Worm (Caenorhabditis elegans) whole organism, young adult: Measurements from ENCODE around the gene srxa-13.
A peak's percentile ranks its signal among the peaks of the same experiment; 100 is the strongest.

ENCODE experiments used
- B0336.3 ChIP-seq: fragments of 200-800 bp; sonication (Bioruptor generic); IDR thresholded peaks from 2 replicates; pipeline ENCODE4 v1.3.6; 2022; ENCODE audit warnings: missing genetic modification characterization, missing compliant biosample characterization
- F22D6.2 ChIP-seq: sonication (generic microtip); optimal IDR thresholded peaks from 2 replicates; lab custom pipeline; 2016; ENCODE audit warnings: mild to moderate bottlenecking, missing genetic modification characterization, missing compliant biosample characterization
- F37B4.10 ChIP-seq: fragments of 200-800 bp; sonication (Bioruptor generic); IDR thresholded peaks from 2 replicates; pipeline ENCODE4 v1.3.6; 2022; ENCODE audit warnings: missing genetic modification characterization, missing compliant biosample characterization
- F52B5.7 ChIP-seq: sonication (generic microtip); optimal IDR thresholded peaks from 2 replicates; lab custom pipeline; 2016; ENCODE audit warnings: mild to moderate bottlenecking, missing genetic modification characterization, missing compliant biosample characterization
- F57A8.1 ChIP-seq: fragments of 200-800 bp; sonication (Bioruptor generic); optimal IDR thresholded peaks from 2 replicates; lab custom pipeline; 2018; ENCODE audit warnings: mild to moderate bottlenecking, missing genetic modification characterization, moderate library complexity, missing compliant biosample characterization
- K11D2.4 ChIP-seq: fragments of 200-800 bp; sonication (Bioruptor generic); IDR thresholded peaks from 2 replicates; pipeline ENCODE4 v1.3.6; 2022; ENCODE audit warnings: missing genetic modification reagents, missing genetic modification characterization, missing compliant biosample characterization
- T26A5.8 ChIP-seq: sonication (generic microtip); optimal IDR thresholded peaks from 2 replicates; lab custom pipeline; 2016; ENCODE audit warnings: missing genetic modification characterization, missing compliant biosample characterization
- Y53G8AR.9 ChIP-seq: fragments of 200-800 bp; sonication (Bioruptor generic); conservative IDR thresholded peaks from 2 replicates; pipeline ENCODE4 v1.3.6; 2022; ENCODE audit warnings: missing genetic modification reagents, missing genetic modification characterization, missing compliant biosample characterization
- Y79H2A.3 ChIP-seq: fragments of 200-800 bp; sonication (Bioruptor generic); conservative IDR thresholded peaks from 2 replicates; pipeline ENCODE4 v1.3.6; 2022; ENCODE audit warnings: missing genetic modification reagents, missing genetic modification characterization, missing compliant biosample characterization
- Y95B8A.8 ChIP-seq: fragments of 200-800 bp; sonication (Bioruptor generic); IDR thresholded peaks from 2 replicates; pipeline ENCODE4 v1.3.6; 2022; ENCODE audit warnings: missing genetic modification reagents, missing genetic modification characterization, missing compliant biosample characterization
- akir-1 ChIP-seq: fragments of 200-800 bp; sonication (Bioruptor generic); optimal IDR thresholded peaks from 2 replicates; lab custom pipeline; 2018; ENCODE audit warnings: mild to moderate bottlenecking, missing genetic modification characterization, moderate library complexity, missing compliant biosample characterization
- ama-1 ChIP-seq, 3 experiments: fragments of 150-350 bp in 1 of 3; sonication (generic microtip) in 2 of 3; optimal IDR thresholded peaks; 2 replicates each; lab custom pipeline; 2014 to 2018; ENCODE audit warnings: missing biosample characterization in 2 of 3, missing genetic modification characterization in 2 of 3, missing genetic modification reagents in 2 of 3
- athp-1 ChIP-seq: sonication (generic microtip); optimal IDR thresholded peaks from 2 replicates; lab custom pipeline; 2017; ENCODE audit warnings: mild to moderate bottlenecking, missing genetic modification characterization, missing compliant biosample characterization
- attf-5 ChIP-seq: fragments of 200-800 bp; sonication (Bioruptor generic); optimal IDR thresholded peaks from 2 replicates; lab custom pipeline; 2018; ENCODE audit warnings: mild to moderate bottlenecking, missing genetic modification characterization, missing compliant biosample characterization
- bed-1 ChIP-seq: fragments of 200-800 bp; sonication (Bioruptor generic); IDR thresholded peaks from 2 replicates; pipeline ENCODE4 v1.3.6; 2022; ENCODE audit warnings: missing genetic modification reagents, missing genetic modification characterization, missing compliant biosample characterization
- ccch-3 ChIP-seq: fragments of 200-800 bp; sonication (Bioruptor generic); optimal IDR thresholded peaks from 2 replicates; lab custom pipeline; 2018; ENCODE audit warnings: mild to moderate bottlenecking, missing genetic modification characterization, missing compliant biosample characterization
- cebp-1 ChIP-seq, 2 experiments: fragments of 200-800 bp in 1 of 2; sonication (Bioruptor generic) in 1 of 2; sonication (generic microtip) in 1 of 2; IDR thresholded peaks in 1 of 2; optimal IDR thresholded peaks in 1 of 2; 2 replicates each; pipeline versions ENCODE4 v1.3.6 to Lab custom; 2017 to 2022; ENCODE audit warnings: missing compliant biosample characterization in 2 of 2, missing genetic modification characterization in 2 of 2, mild to moderate bottlenecking in 1 of 2, missing genetic modification reagents in 1 of 2, moderate library complexity in 1 of 2
- cebp-2 ChIP-seq: fragments of 200-800 bp; sonication (Bioruptor generic); IDR thresholded peaks from 2 replicates; pipeline ENCODE4 v1.3.6; 2022; ENCODE audit warnings: missing genetic modification characterization, missing compliant biosample characterization
- ceh-100 ChIP-seq: fragments of 200-800 bp; sonication (Bioruptor generic); IDR thresholded peaks from 2 replicates; pipeline ENCODE4 v1.3.6; 2022; ENCODE audit warnings: missing genetic modification reagents, missing genetic modification characterization, missing compliant biosample characterization
- die-1 ChIP-seq: sonication (generic microtip); optimal IDR thresholded peaks from 2 replicates; lab custom pipeline; 2016; ENCODE audit warnings: missing genotype, mild to moderate bottlenecking, missing genetic modification characterization, missing compliant biosample characterization
- dpff-1 ChIP-seq: sonication (generic microtip); optimal IDR thresholded peaks from 2 replicates; lab custom pipeline; 2017; ENCODE audit warnings: mild to moderate bottlenecking, missing genetic modification characterization, missing compliant biosample characterization
- egl-44 ChIP-seq: fragments of 200-800 bp; sonication (Bioruptor generic); IDR thresholded peaks from 2 replicates; pipeline ENCODE4 v1.3.6; 2022; ENCODE audit warnings: missing genetic modification reagents, missing genetic modification characterization, missing compliant biosample characterization
- egrh-3 ChIP-seq: fragments of 200-800 bp; sonication (Bioruptor generic); IDR thresholded peaks from 2 replicates; pipeline ENCODE4 v1.3.6; 2022; ENCODE audit warnings: missing genetic modification reagents, missing genetic modification characterization, missing compliant biosample characterization
- ekl-4 ChIP-seq: fragments of 200-800 bp; sonication (Bioruptor generic); IDR thresholded peaks from 2 replicates; pipeline ENCODE4 v1.3.6; 2022; ENCODE audit warnings: missing genetic modification reagents, missing genetic modification characterization, missing compliant biosample characterization
- gei-17 ChIP-seq: fragments of 200-800 bp; sonication (Bioruptor generic); optimal IDR thresholded peaks from 2 replicates; lab custom pipeline; 2018; ENCODE audit warnings: mild to moderate bottlenecking, missing genetic modification characterization, missing compliant biosample characterization
- him-1 ChIP-seq: sonication (generic microtip); optimal IDR thresholded peaks from 2 replicates; lab custom pipeline; 2016; ENCODE audit warnings: missing genotype, missing genetic modification reagents, missing genetic modification characterization, missing compliant biosample characterization
- hlh-12 ChIP-seq: sonication (generic microtip); optimal IDR thresholded peaks from 2 replicates; lab custom pipeline; 2016; ENCODE audit warnings: missing genetic modification characterization, missing compliant biosample characterization
- hmg-20 ChIP-seq: fragments of 200-800 bp; sonication (Bioruptor generic); IDR thresholded peaks from 2 replicates; pipeline ENCODE4 v1.3.6; 2022; ENCODE audit warnings: missing genetic modification reagents, missing genetic modification characterization, missing compliant biosample characterization
- lin-35 ChIP-seq, 3 experiments: fragments of 150-350 bp in 2 of 3; sonication (generic microtip) in 1 of 3; optimal IDR thresholded peaks; 2 replicates each; lab custom pipeline; 2014 to 2018; ENCODE audit warnings: missing biosample characterization in 3 of 3, missing genetic modification characterization in 3 of 3, missing genetic modification reagents in 3 of 3
- lir-1 ChIP-seq: fragments of 200-800 bp; sonication (Bioruptor generic); conservative IDR thresholded peaks from 2 replicates; pipeline ENCODE4 v1.3.6; 2022; ENCODE audit warnings: missing genetic modification reagents, missing genetic modification characterization, missing compliant biosample characterization
- lsy-27 ChIP-seq: sonication (generic microtip); optimal IDR thresholded peaks from 2 replicates; lab custom pipeline; 2017; ENCODE audit warnings: missing genetic modification characterization, mild to moderate bottlenecking, missing compliant biosample characterization, antibody characterized with exemption, missing genotype, borderline replicate concordance; ENCODE audit not compliant: insufficient read depth
- madf-10 ChIP-seq: sonication (generic microtip); optimal IDR thresholded peaks from 2 replicates; lab custom pipeline; 2016; ENCODE audit warnings: mild to moderate bottlenecking, missing genetic modification characterization, missing compliant biosample characterization
- madf-6 ChIP-seq: fragments of 200-800 bp; sonication (Bioruptor generic); IDR thresholded peaks from 2 replicates; pipeline ENCODE4 v1.3.6; 2022; ENCODE audit warnings: missing genetic modification reagents, missing genetic modification characterization, missing compliant biosample characterization
- madf-8 ChIP-seq: fragments of 200-800 bp; sonication (Bioruptor generic); conservative IDR thresholded peaks from 2 replicates; pipeline ENCODE4 v1.3.6; 2022; ENCODE audit warnings: missing genetic modification reagents, missing genetic modification characterization, missing compliant biosample characterization
- mes-4 ChIP-seq: sonication (generic microtip); optimal IDR thresholded peaks from 2 replicates; lab custom pipeline; 2016; ENCODE audit warnings: missing genotype, missing genetic modification characterization, missing compliant biosample characterization
- mxl-1 ChIP-seq: sonication (generic microtip); optimal IDR thresholded peaks from 2 replicates; lab custom pipeline; 2016; ENCODE audit warnings: missing genetic modification characterization, missing compliant biosample characterization
- nhr-120 ChIP-seq: fragments of 200-800 bp; sonication (Bioruptor generic); IDR thresholded peaks from 2 replicates; pipeline ENCODE4 v1.3.6; 2022; ENCODE audit warnings: missing genetic modification characterization, missing compliant biosample characterization
- nhr-179 ChIP-seq: sonication (generic microtip); optimal IDR thresholded peaks from 2 replicates; lab custom pipeline; 2016; ENCODE audit warnings: mild to moderate bottlenecking, missing genetic modification characterization, missing compliant biosample characterization
- nhr-90 ChIP-seq: sonication (generic microtip); optimal IDR thresholded peaks from 2 replicates; lab custom pipeline; 2016; ENCODE audit warnings: missing genotype, mild to moderate bottlenecking, missing genetic modification characterization, missing compliant biosample characterization
- pha-4 ChIP-seq: fragments of 150-350 bp; sonication (generic microtip); optimal IDR thresholded peaks from 2 replicates; lab custom pipeline; 2014; ENCODE audit warnings: missing biosample characterization, missing genetic modification reagents, missing genetic modification characterization
- sea-2 ChIP-seq: fragments of 200-800 bp; sonication (Bioruptor generic); IDR thresholded peaks from 2 replicates; pipeline ENCODE4 v1.3.6; 2022; ENCODE audit warnings: missing genetic modification characterization, missing compliant biosample characterization
- snpc-4 ChIP-seq, 5 experiments: fragments of 150-350 bp in 1 of 5; sonication (generic microtip) in 4 of 5; optimal IDR thresholded peaks; 2 replicates each; lab custom pipeline; 2014 to 2018; ENCODE audit warnings: missing genetic modification characterization in 5 of 5, missing biosample characterization in 3 of 5, antibody characterized with exemption in 2 of 5, mild to moderate bottlenecking in 2 of 5, missing compliant biosample characterization in 2 of 5, missing genotype in 2 of 5, moderate library complexity in 2 of 5, missing genetic modification reagents in 1 of 5
- somi-1 ChIP-seq: fragments of 200-800 bp; sonication (Bioruptor generic); optimal IDR thresholded peaks from 2 replicates; lab custom pipeline; 2018; ENCODE audit warnings: mild to moderate bottlenecking, missing genetic modification characterization, missing compliant biosample characterization
- sptf-2 ChIP-seq: fragments of 200-800 bp; sonication (Bioruptor generic); optimal IDR thresholded peaks from 2 replicates; lab custom pipeline; 2018; ENCODE audit warnings: mild to moderate bottlenecking, missing genetic modification characterization, missing compliant biosample characterization
- tbp1 ChIP-seq: fragments of 200-800 bp; sonication (Bioruptor generic); optimal IDR thresholded peaks from 2 replicates; lab custom pipeline; 2018; ENCODE audit warnings: mild to moderate bottlenecking, missing genetic modification characterization, missing compliant biosample characterization
- ztf-25 ChIP-seq: fragments of 200-800 bp; sonication (Bioruptor generic); IDR thresholded peaks from 2 replicates; pipeline ENCODE4 v1.3.6; 2022; ENCODE audit warnings: missing genetic modification reagents, missing genetic modification characterization, missing compliant biosample characterization

The srxa-13 gene

DNA sequence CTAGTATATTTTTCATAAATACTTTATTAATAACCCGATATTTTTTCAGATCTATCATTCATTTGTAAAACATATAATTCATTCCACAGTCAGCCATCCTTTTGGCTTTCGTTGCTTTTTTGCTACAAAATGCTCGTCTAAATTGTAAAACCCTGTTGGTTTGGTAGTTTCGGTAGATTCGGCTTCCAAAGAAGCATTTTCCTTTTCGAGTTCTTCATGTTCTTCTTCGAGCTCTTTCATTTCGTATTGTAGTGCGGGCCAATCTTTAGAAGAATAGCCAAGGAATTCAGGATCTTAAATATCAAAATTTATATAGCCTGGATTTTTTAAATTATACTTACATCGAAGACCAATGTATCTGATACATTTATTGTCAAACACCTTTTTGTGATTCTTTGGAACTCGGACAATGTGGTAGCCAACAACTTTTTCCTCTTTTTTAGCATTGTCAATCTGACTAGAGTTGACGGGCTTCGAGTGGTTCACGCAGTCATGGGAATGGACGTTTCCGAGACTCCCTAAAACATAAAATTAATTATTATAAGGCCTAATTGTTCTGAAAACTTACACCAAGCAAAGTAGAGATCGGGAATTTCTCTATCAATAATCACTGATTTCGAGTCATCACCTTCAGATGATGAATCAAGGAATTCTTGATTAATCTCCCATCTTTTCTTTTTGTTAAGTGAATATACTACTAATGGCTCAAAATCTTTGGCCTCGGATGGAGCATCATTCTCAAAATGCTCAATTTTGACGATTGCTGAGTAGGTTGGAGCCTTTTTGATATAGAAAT is 21.3 kb upstream of the srxa-13 start (continued):
- TF ChIP-seq hlh-12 (tag; lab: Kevin White, UChicago) (no peak), mes-4 (tag; lab: Kevin White, UChicago) (no peak), cebp-1 (GFP tag; IDR thresholded peaks at IDR 0.05; lab: Robert Waterston, UW) (no peak), cebp-1 (tag; optimal IDR thresholded peaks at IDR 0.05; lab: Kevin White, UChicago) (peak; percentile 29), F37B4.10 (GFP tag; lab: Robert Waterston, UW) (no peak), egrh-3 (GFP tag; lab: Robert Waterston, UW) (no peak), ama-1 (optimal IDR thresholded peaks at IDR 0.05; lab: Kevin White, UChicago) (peak; percentile 53), ama-1 (GFP tag; optimal IDR thresholded peaks at IDR 0.05; lab: Kevin White, UChicago) (no peak), attf-5 (no peak), ccch-3 (GFP tag; lab: Kevin White, UChicago) (no peak), F52B5.7 (tag; lab: Kevin White, UChicago) (no peak), snpc-4 (GFP tag; optimal IDR thresholded peaks at IDR 0.05; lab: Kevin White, UChicago) (no peak), snpc-4 (tag; optimal IDR thresholded peaks at IDR 0.05; lab: Kevin White, UChicago) (no peak), Y53G8AR.9 (GFP tag; lab: Robert Waterston, UW) (no peak), dpff-1 (tag; lab: Kevin White, UChicago) (no peak), cebp-2 (no peak), sptf-2 (GFP tag; lab: Kevin White, UChicago) (no peak), K11D2.4 (GFP tag; lab: Robert Waterston, UW) (peak; percentile 45), pha-4 (tag; lab: Kevin White, UChicago) (no peak), bed-1 (no peak), tbp1 (no peak), B0336.3 (GFP tag; lab: Robert Waterston, UW) (peak; percentile 15), Y79H2A.3 (GFP tag; lab: Robert Waterston, UW) (peak; percentile 6; the same call in 1 of the 2 replicates), madf-8 (GFP tag; lab: Robert Waterston, UW) (no peak), madf-6 (GFP tag; lab: Robert Waterston, UW) (no peak), nhr-120 (GFP tag; lab: Robert Waterston, UW) (no peak), him-1 (tag; lab: Kevin White, UChicago) (no peak), die-1 (tag; lab: Kevin White, UChicago) (no peak), ekl-4 (GFP tag; lab: Robert Waterston, UW) (no peak; the same call in 1 of the 2 replicates), F22D6.2 (no peak), sea-2 (GFP tag; lab: Robert Waterston, UW) (no peak), mxl-1 (tag; lab: Kevin White, UChicago) (no peak), lsy-27 (tag; lab: Kevin White, UChicago) (no peak), athp-1 (tag; lab: Kevin White, UChicago) (peak; percentile 1), F57A8.1 (GFP tag; lab: Kevin White, UChicago) (no peak), egl-44 (no peak), nhr-179 (tag; lab: Kevin White, UChicago) (no peak), hmg-20 (GFP tag; lab: Robert Waterston, UW) (no peak), ceh-100 (GFP tag; lab: Robert Waterston, UW) (no peak), lir-1 (GFP tag; lab: Robert Waterston, UW) (no peak), akir-1 (GFP tag; lab: Kevin White, UChicago) (no peak), Y95B8A.8 (GFP tag; lab: Robert Waterston, UW) (peak; percentile 71; the same call in 1 of the 2 replicates), T26A5.8 (tag; lab: Kevin White, UChicago) (no peak), gei-17 (no peak), lin-35 (GFP tag; optimal IDR thresholded peaks at IDR 0.05; lab: Kevin White, UChicago) (peak in 1 of 3 experiments; percentile 39), ztf-25 (GFP tag; lab: Robert Waterston, UW) (no peak), nhr-90 (tag; lab: Kevin White, UChicago) (no peak), somi-1 (GFP tag; lab: Kevin White, UChicago) (no peak), madf-10 (tag; lab: Kevin White, UChicago) (no peak)
